Worm (Caenorhabditis elegans) whole organism, L4 larva: ENCODE measurements around the gene egas-1.

Source experiments
- F10B5.3 ChIP-seq: sonication (generic microtip); optimal IDR thresholded peaks from 2 replicates; lab custom pipeline; 2016; ENCODE audit warnings: mild to moderate bottlenecking, missing genetic modification characterization, missing compliant biosample characterization
- F26F4.8 ChIP-seq: fragments of 200-800 bp; sonication (Bioruptor generic); conservative IDR thresholded peaks from 2 replicates; pipeline ENCODE4 v1.3.6; 2022; ENCODE audit warnings: missing genetic modification characterization, missing compliant biosample characterization
- F37D6.2 ChIP-seq: sonication (generic microtip); optimal IDR thresholded peaks from 2 replicates; lab custom pipeline; 2016; ENCODE audit warnings: mild to moderate bottlenecking, missing genetic modification characterization, missing compliant biosample characterization
- ZK546.5 ChIP-seq, 2 experiments: sonication (generic microtip); optimal IDR thresholded peaks; 2 replicates each; lab custom pipeline; 2017; ENCODE audit warnings: missing biosample characterization in 2 of 2, missing genetic modification characterization in 2 of 2
- aly-2 ChIP-seq: sonication (generic microtip); optimal IDR thresholded peaks from 2 replicates; lab custom pipeline; 2018; ENCODE audit warnings: missing biosample characterization, missing genetic modification characterization
- ama-1 ChIP-seq: fragments of 150-350 bp; optimal IDR thresholded peaks from 2 replicates; lab custom pipeline; 2014; ENCODE audit warnings: inconsistent platforms, mixed read lengths
- attf-4 ChIP-seq: sonication (generic microtip); optimal IDR thresholded peaks from 3 replicates; lab custom pipeline; 2017; ENCODE audit warnings: missing biosample characterization, missing genetic modification characterization
- ceh-20 ChIP-seq: fragments of 200-800 bp; sonication (Bioruptor generic); IDR thresholded peaks from 2 replicates; pipeline ENCODE4 v1.3.6; 2022; ENCODE audit warnings: missing genetic modification reagents, missing genetic modification characterization, missing compliant biosample characterization
- ceh-44 ChIP-seq: fragments of 200-800 bp; sonication (Bioruptor generic); IDR thresholded peaks from 2 replicates; pipeline ENCODE4 v1.3.6; 2022; ENCODE audit warnings: missing genetic modification reagents, missing genetic modification characterization, missing compliant biosample characterization
- ceh-82 ChIP-seq: sonication (generic microtip); optimal IDR thresholded peaks from 2 replicates; lab custom pipeline; 2017; ENCODE audit warnings: missing biosample characterization, missing genetic modification characterization
- ces-1 ChIP-seq: fragments of 150-350 bp; sonication (generic microtip); optimal IDR thresholded peaks from 4 replicates; lab custom pipeline; 2014; ENCODE audit warnings: missing biosample characterization, missing genetic modification reagents, missing genetic modification characterization
- daf-16 ChIP-seq, 3 experiments: sonication (generic microtip); optimal IDR thresholded peaks; 2 replicates each; lab custom pipeline; 2016 to 2017; ENCODE audit warnings: missing genetic modification characterization in 3 of 3, missing genetic modification reagents in 3 of 3, mild to moderate bottlenecking in 2 of 3, missing compliant biosample characterization in 2 of 3, missing biosample characterization in 1 of 3, moderate library complexity in 1 of 3
- dmd-6 ChIP-seq: fragments of 200-800 bp; sonication (Bioruptor generic); IDR thresholded peaks from 2 replicates; pipeline ENCODE4 v1.3.6; 2022; ENCODE audit warnings: missing genetic modification reagents, missing genetic modification characterization, missing compliant biosample characterization
- dmd-9 ChIP-seq: fragments of 200-800 bp; sonication (Bioruptor generic); IDR thresholded peaks from 2 replicates; pipeline ENCODE4 v1.3.6; 2022; ENCODE audit warnings: missing genetic modification reagents, missing genetic modification characterization, missing compliant biosample characterization
- dpl-1 ChIP-seq: fragments of 150-350 bp; optimal IDR thresholded peaks from 2 replicates; lab custom pipeline; 2014; ENCODE audit warnings: missing biosample characterization, missing genetic modification reagents, missing genetic modification characterization
- duxl-1 ChIP-seq: sonication (generic microtip); optimal IDR thresholded peaks from 2 replicates; lab custom pipeline; 2016; ENCODE audit warnings: mild to moderate bottlenecking, missing genetic modification characterization, moderate library complexity, missing compliant biosample characterization; ENCODE audit not compliant: poor library complexity
- egl-43 ChIP-seq: fragments of 200-800 bp; sonication (Bioruptor generic); IDR thresholded peaks from 2 replicates; pipeline ENCODE4 v1.3.6; 2022; ENCODE audit warnings: missing genetic modification reagents, missing genetic modification characterization, missing compliant biosample characterization
- fkh-10 ChIP-seq: fragments of 150-350 bp; optimal IDR thresholded peaks from 2 replicates; lab custom pipeline; 2014; ENCODE audit warnings: missing biosample characterization, missing genetic modification reagents, missing genetic modification characterization
- fos-1 ChIP-seq: fragments of 150-350 bp; optimal IDR thresholded peaks from 2 replicates; lab custom pipeline; 2014; ENCODE audit warnings: missing biosample characterization, missing genetic modification characterization
- hlh-11 ChIP-seq: fragments of 200-800 bp; sonication (Bioruptor generic); optimal IDR thresholded peaks from 2 replicates; lab custom pipeline; 2018; ENCODE audit warnings: mild to moderate bottlenecking, missing genetic modification characterization, missing compliant biosample characterization
- lim-7 ChIP-seq: fragments of 200-800 bp; sonication (Bioruptor generic); IDR thresholded peaks from 2 replicates; pipeline ENCODE4 v1.3.6; 2022; ENCODE audit warnings: missing genetic modification characterization, missing compliant biosample characterization
- lin-13 ChIP-seq: fragments of 150-350 bp; optimal IDR thresholded peaks from 2 replicates; lab custom pipeline; 2014; ENCODE audit warnings: missing biosample characterization, missing genetic modification reagents, missing genetic modification characterization
- lin-15B ChIP-seq: fragments of 150-350 bp; sonication (generic microtip); optimal IDR thresholded peaks from 3 replicates; lab custom pipeline; 2014; ENCODE audit warnings: missing biosample characterization, missing genetic modification characterization
- lin-29 ChIP-seq: fragments of 200-800 bp; sonication (Bioruptor generic); IDR thresholded peaks from 2 replicates; pipeline ENCODE4 v1.3.6; 2022; ENCODE audit warnings: missing genetic modification reagents, missing genetic modification characterization, missing compliant biosample characterization
- lin-38 ChIP-seq: fragments of 200-800 bp; sonication (Bioruptor generic); IDR thresholded peaks from 2 replicates; pipeline ENCODE4 v1.3.6; 2022; ENCODE audit warnings: missing genetic modification reagents, missing genetic modification characterization, missing compliant biosample characterization
- lir-3 ChIP-seq: sonication (generic microtip); optimal IDR thresholded peaks from 2 replicates; lab custom pipeline; 2016; ENCODE audit warnings: mild to moderate bottlenecking, missing genetic modification characterization, missing compliant biosample characterization
- lsy-2 ChIP-seq, 2 experiments: fragments of 150-350 bp in 1 of 2; sonication (generic microtip) in 1 of 2; optimal IDR thresholded peaks; 2 replicates each; lab custom pipeline; 2014 to 2017; ENCODE audit warnings: missing biosample characterization in 2 of 2, missing genetic modification characterization in 2 of 2
- madf-9 ChIP-seq: fragments of 200-800 bp; sonication (Bioruptor generic); conservative IDR thresholded peaks from 2 replicates; pipeline ENCODE4 v1.3.6; 2022; ENCODE audit warnings: missing genetic modification reagents, missing genetic modification characterization, missing compliant biosample characterization
- mep-1 ChIP-seq: fragments of 150-350 bp; sonication (generic microtip); optimal IDR thresholded peaks from 3 replicates; lab custom pipeline; 2014; ENCODE audit warnings: missing biosample characterization, missing genetic modification characterization
- mxl-2 ChIP-seq: fragments of 200-800 bp; sonication (Bioruptor generic); conservative IDR thresholded peaks from 2 replicates; pipeline ENCODE4 v1.3.6; 2022; ENCODE audit warnings: missing genetic modification reagents, missing genetic modification characterization, missing compliant biosample characterization
- mxl-3 ChIP-seq: fragments of 200-800 bp; sonication (Bioruptor generic); optimal IDR thresholded peaks from 2 replicates; lab custom pipeline; 2018; ENCODE audit warnings: mild to moderate bottlenecking, missing genetic modification characterization, missing compliant biosample characterization
- nhr-10 ChIP-seq: fragments of 150-350 bp; optimal IDR thresholded peaks from 2 replicates; lab custom pipeline; 2014; ENCODE audit warnings: missing biosample characterization, missing genetic modification characterization
- nhr-11 ChIP-seq: fragments of 150-350 bp; optimal IDR thresholded peaks from 2 replicates; lab custom pipeline; 2014; ENCODE audit warnings: missing biosample characterization, missing genetic modification characterization
- nhr-111 ChIP-seq: fragments of 200-800 bp; sonication (Bioruptor generic); optimal IDR thresholded peaks from 2 replicates; lab custom pipeline; 2018; ENCODE audit warnings: mild to moderate bottlenecking, missing genetic modification characterization, missing compliant biosample characterization
- nhr-237 ChIP-seq: sonication (generic microtip); optimal IDR thresholded peaks from 2 replicates; lab custom pipeline; 2017; ENCODE audit warnings: missing biosample characterization, missing genetic modification characterization
- nhr-41 ChIP-seq: fragments of 200-800 bp; sonication (Bioruptor generic); IDR thresholded peaks from 2 replicates; pipeline ENCODE4 v1.3.6; 2022; ENCODE audit warnings: missing genetic modification reagents, missing genetic modification characterization, missing compliant biosample characterization
- nhr-6 ChIP-seq: fragments of 150-350 bp; optimal IDR thresholded peaks from 2 replicates; lab custom pipeline; 2014; ENCODE audit warnings: missing biosample characterization, missing genetic modification characterization
- nhr-76 ChIP-seq: fragments of 150-350 bp; optimal IDR thresholded peaks from 2 replicates; lab custom pipeline; 2014; ENCODE audit warnings: missing biosample characterization, missing genetic modification characterization
- rbr-2 ChIP-seq: sonication (generic microtip); optimal IDR thresholded peaks from 2 replicates; lab custom pipeline; 2016; ENCODE audit warnings: missing genotype, missing genetic modification characterization, missing compliant biosample characterization
- saeg-2 ChIP-seq: fragments of 200-800 bp; sonication (Bioruptor generic); IDR thresholded peaks from 2 replicates; pipeline ENCODE4 v1.3.6; 2022; ENCODE audit warnings: missing genetic modification reagents, missing genetic modification characterization, missing compliant biosample characterization
- set-16 ChIP-seq: fragments of 200-800 bp; sonication (Bioruptor generic); IDR thresholded peaks from 2 replicates; pipeline ENCODE4 v1.3.6; 2022; ENCODE audit warnings: missing genetic modification reagents, missing genetic modification characterization, missing compliant biosample characterization
- snpc-1.2 ChIP-seq: fragments of 200-800 bp; sonication (Bioruptor generic); IDR thresholded peaks from 2 replicates; pipeline ENCODE4 v1.3.6; 2022; ENCODE audit warnings: missing genetic modification reagents, missing genetic modification characterization, missing compliant biosample characterization
- tag-97 ChIP-seq: fragments of 200-800 bp; sonication (Bioruptor generic); IDR thresholded peaks from 2 replicates; pipeline ENCODE4 v1.3.6; 2022; ENCODE audit warnings: missing genetic modification characterization, missing compliant biosample characterization
- tra-1 ChIP-seq: fragments of 200-800 bp; sonication (Bioruptor generic); IDR thresholded peaks from 2 replicates; pipeline ENCODE4 v1.3.6; 2022; ENCODE audit warnings: missing genetic modification reagents, missing genetic modification characterization, missing compliant biosample characterization
- unc-39 ChIP-seq: sonication (generic microtip); optimal IDR thresholded peaks from 2 replicates; lab custom pipeline; 2017; ENCODE audit warnings: missing biosample characterization, missing genetic modification characterization
- unc-62 ChIP-seq, 3 experiments: fragments of 150-350 bp in 1 of 3; sonication (generic microtip); optimal IDR thresholded peaks in 2 of 3; peaks in 1 of 3; 1 replicate in 1 of 3; 2 replicates in 2 of 3; lab custom pipeline; 2014 to 2017; ENCODE audit warnings: missing biosample characterization in 3 of 3, missing genetic modification characterization in 3 of 3, missing genetic modification reagents in 3 of 3, missing genotype in 1 of 3
- vab-7 ChIP-seq: fragments of 200-800 bp; sonication (Bioruptor generic); IDR thresholded peaks from 2 replicates; pipeline ENCODE4 v1.3.6; 2022; ENCODE audit warnings: missing genetic modification reagents, missing genetic modification characterization, missing compliant biosample characterization
- zfp-2 ChIP-seq: sonication (generic microtip); optimal IDR thresholded peaks from 2 replicates; lab custom pipeline; 2016; ENCODE audit warnings: mild to moderate bottlenecking, missing genetic modification characterization, missing compliant biosample characterization
- zfp-3 ChIP-seq: fragments of 200-800 bp; sonication (Bioruptor generic); conservative IDR thresholded peaks from 2 replicates; pipeline ENCODE4 v1.3.6; 2022; ENCODE audit warnings: missing genetic modification reagents, missing genetic modification characterization, missing compliant biosample characterization
- zip-11 ChIP-seq: fragments of 200-800 bp; sonication (Bioruptor generic); IDR thresholded peaks from 2 replicates; pipeline ENCODE4 v1.3.6; 2022; ENCODE audit warnings: missing genetic modification characterization, missing compliant biosample characterization
- zip-2 ChIP-seq: fragments of 150-350 bp; optimal IDR thresholded peaks from 2 replicates; lab custom pipeline; 2014; ENCODE audit warnings: missing biosample characterization, missing genetic modification characterization
- ztf-7 ChIP-seq: fragments of 150-350 bp; optimal IDR thresholded peaks from 2 replicates; lab custom pipeline; 2014; ENCODE audit warnings: missing biosample characterization, missing genetic modification characterization

The egas-1 gene

DNA sequence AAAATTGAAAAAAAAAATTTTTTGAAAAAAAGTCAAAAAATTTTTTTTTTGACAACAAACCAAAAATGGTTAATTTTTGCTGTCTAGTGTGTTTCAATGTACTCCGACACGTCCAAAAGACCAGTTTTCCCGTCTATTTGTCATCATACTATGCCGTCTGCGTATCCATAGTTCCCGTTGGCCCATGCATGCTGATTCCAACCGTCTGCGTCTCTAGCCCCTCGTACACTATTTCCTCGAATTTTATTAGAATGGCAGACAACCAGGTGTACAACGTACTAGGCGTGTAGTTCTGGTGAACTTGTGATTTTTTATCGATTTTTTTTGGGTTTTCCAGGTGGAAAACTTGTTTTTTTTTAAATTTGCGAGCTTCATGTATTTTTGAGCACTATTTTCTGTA lies 25.6 kb upstream of the egas-1 start (continued):
- TF ChIP-seq ces-1 (GFP tag; lab: Kevin White, UChicago) (no peak), lsy-2 (tag; optimal IDR thresholded peaks at IDR 0.05; lab: Kevin White, UChicago) (peak in 1 of 2 experiments; percentile 60), mep-1 (peak; percentile 72), unc-39 (no peak), fos-1 (no peak), lin-29 (GFP tag; lab: Robert Waterston, UW) (no peak), zip-2 (no peak), nhr-11 (tag; lab: Kevin White, UChicago) (peak; percentile 50), nhr-41 (GFP tag; lab: Robert Waterston, UW) (no peak), lin-13 (peak; percentile 23), dpl-1 (GFP tag; lab: Kevin White, UChicago) (peak; percentile 23), lir-3 (tag; lab: Kevin White, UChicago) (no peak), nhr-76 (no peak), nhr-10 (tag; lab: Kevin White, UChicago) (no peak), tra-1 (GFP tag; lab: Robert Waterston, UW) (no peak), nhr-6 (peak; percentile 66), ceh-44 (GFP tag; lab: Robert Waterston, UW) (no peak), unc-62 (GFP tag; optimal IDR thresholded peaks at IDR 0.05 in 1 of 2; lab: Kevin White, UChicago) (peak in 1 of 2 experiments; percentile 99), unc-62 (tag; optimal IDR thresholded peaks at IDR 0.05; lab: Kevin White, UChicago) (no peak), attf-4 (no peak), ZK546.5 (tag; optimal IDR thresholded peaks at IDR 0.05; lab: Kevin White, UChicago) (no peak), zfp-2 (tag; lab: Kevin White, UChicago) (no peak), mxl-3 (peak; percentile 79), zfp-3 (GFP tag; lab: Robert Waterston, UW) (no peak), aly-2 (no peak), lin-38 (GFP tag; lab: Robert Waterston, UW) (peak; percentile 16; the same call in 1 of the 2 replicates), rbr-2 (tag; lab: Kevin White, UChicago) (peak; percentile 40), egl-43 (GFP tag; lab: Robert Waterston, UW) (no peak), lin-15B (tag; lab: Kevin White, UChicago) (no peak), dmd-9 (no peak), ceh-20 (GFP tag; lab: Robert Waterston, UW) (peak; percentile 53; the same call in 1 of the 2 replicates), F26F4.8 (no peak), tag-97 (GFP tag; lab: Robert Waterston, UW) (no peak), lim-7 (GFP tag; lab: Robert Waterston, UW) (no peak), snpc-1.2 (GFP tag; lab: Robert Waterston, UW) (no peak), ztf-7 (tag; lab: Kevin White, UChicago) (no peak), dmd-6 (peak; percentile 75), F10B5.3 (no peak), saeg-2 (GFP tag; lab: Robert Waterston, UW) (no peak), vab-7 (no peak), nhr-237 (no peak), ama-1 (no peak), mxl-2 (GFP tag; lab: Robert Waterston, UW) (no peak), daf-16 (GFP tag; optimal IDR thresholded peaks at IDR 0.05; lab: Kevin White, UChicago) (peak in 1 of 2 experiments; percentile 1), daf-16 (tag; optimal IDR thresholded peaks at IDR 0.05; lab: Kevin White, UChicago) (peak; percentile 82), duxl-1 (peak; percentile 62), F37D6.2 (tag; lab: Kevin White, UChicago) (no peak), ceh-82 (no peak), hlh-11 (tag; lab: Kevin White, UChicago) (peak; percentile 93), nhr-111 (GFP tag; lab: Kevin White, UChicago) (no peak), set-16 (GFP tag; lab: Robert Waterston, UW) (no peak), madf-9 (no peak), zip-11 (GFP tag; lab: Robert Waterston, UW) (no peak), fkh-10 (no peak)
